Worm (Caenorhabditis elegans): ENCODE results near the gene zipt-7.2.

Gene zipt-7.2

ce11 chrX:15515798-15516197 lies 8.1 kb upstream of the zipt-7.2 start (continued):
- TF ChIP-seq F10B5.3 (tag; optimal IDR thresholded peaks at IDR 0.05): no peak
- no peak for TF ChIP-seq nhr-237 (tag; optimal IDR thresholded peaks at IDR 0.05)
- no peak for TF ChIP-seq ceh-28 (tag; optimal IDR thresholded peaks at IDR 0.05)
- TF ChIP-seq snpc-1.2 (GFP tag; IDR thresholded peaks at IDR 0.05): 0 out of 2 replicates have a peak, but pooled peaks have one; percentile 12
- TF ChIP-seq unc-130 (GFP tag; optimal IDR thresholded peaks at IDR 0.05): no peak

- TF ChIP-seq set-16 (GFP tag; IDR thresholded peaks at IDR 0.05) (peak; percentile 59), duxl-1 (tag; optimal IDR thresholded peaks at IDR 0.05; ENCODE audit: poor library complexity) (no peak), lim-7 (GFP tag; IDR thresholded peaks at IDR 0.05) (0 out of 2 replicates have a peak, but pooled peaks have one; percentile 14), ZK546.5 (tag; optimal IDR thresholded peaks at IDR 0.05) (no peak), dmd-8 (GFP tag; IDR thresholded peaks at IDR 0.05) (no peak), mxl-3 (GFP tag; optimal IDR thresholded peaks at IDR 0.05) (peak; percentile 7)
These were observed 6.9 kb upstream of the zipt-7.2 start for ce11 chrX:15514547-15514946.

- TF ChIP-seq aha-1 (tag): peak; percentile 80
- TF ChIP-seq attf-4 (tag; optimal IDR thresholded peaks at IDR 0.05): no peak
These were observed 2.0 kb upstream of the zipt-7.2 start, which contains the start of gene eat-20 for ce11 chrX:15509681-15510080. Gene eat-20, plus strand, starts transcription at chrX:15510011.

ce11 chrX:15504795-15505194 lies 2.9 kb downstream of the zipt-7.2 start, which contains the start of gene tbh-1:
Gene tbh-1, minus strand, starts transcription at chrX:15504895.
- TF ChIP-seq nhr-28 (tag; optimal IDR thresholded peaks at IDR 0.05) (no peak), T26A8.4 (GFP tag; IDR thresholded peaks at IDR 0.05) (no peak), set-16 (GFP tag; IDR thresholded peaks at IDR 0.05) (no peak), tra-1 (GFP tag; IDR thresholded peaks at IDR 0.05) (no peak), snpc-4 (tag; optimal IDR thresholded peaks at IDR 0.05) (no peak), lin-1 (GFP tag; IDR thresholded peaks at IDR 0.05) (no peak), nhr-237 (tag; optimal IDR thresholded peaks at IDR 0.05) (no peak), spr-3 (GFP tag; optimal IDR thresholded peaks at IDR 0.05) (no peak), saeg-2 (GFP tag; IDR thresholded peaks at IDR 0.05) (no peak), ceh-28 (tag; optimal IDR thresholded peaks at IDR 0.05) (no peak), zfp-2 (tag; optimal IDR thresholded peaks at IDR 0.05) (no peak), vab-7 (GFP tag; IDR thresholded peaks at IDR 0.05) (no peak), dmd-8 (GFP tag; IDR thresholded peaks at IDR 0.05) (no peak), lin-38 (GFP tag; IDR thresholded peaks at IDR 0.05) (no peak)

- TF ChIP-seq F44E2.7 (GFP tag; IDR thresholded peaks at IDR 0.05): no peak
- TF ChIP-seq unc-39 (tag; optimal IDR thresholded peaks at IDR 0.05): no peak
- TF ChIP-seq sdz-12 (GFP tag; optimal IDR thresholded peaks at IDR 0.05): no peak
- TF ChIP-seq dmd-6 (GFP tag; IDR thresholded peaks at IDR 0.05): no peak
- no peak for TF ChIP-seq nhr-11 (tag; optimal IDR thresholded peaks at IDR 0.05)
- no peak for TF ChIP-seq Y105C5A.15 (GFP tag; IDR thresholded peaks at IDR 0.05)
- no peak for TF ChIP-seq pqm-1 (tag; optimal IDR thresholded peaks at IDR 0.05)
- TF ChIP-seq ceh-28 (tag; optimal IDR thresholded peaks at IDR 0.05): no peak
- TF ChIP-seq daf-12 (tag; optimal IDR thresholded peaks at IDR 0.05): no peak
- no peak for TF ChIP-seq saeg-2 (GFP tag; IDR thresholded peaks at IDR 0.05)
- TF ChIP-seq tra-1 (GFP tag; IDR thresholded peaks at IDR 0.05): no peak
- TF ChIP-seq lin-13 (GFP tag; optimal IDR thresholded peaks at IDR 0.05): no peak
- TF ChIP-seq D1046.2 (GFP tag; IDR thresholded peaks at IDR 0.05): no peak
- TF ChIP-seq unc-62 (GFP tag; optimal IDR thresholded peaks at IDR 0.05 in 1 of 2): no peak
- no peak for TF ChIP-seq unc-62 (tag; optimal IDR thresholded peaks at IDR 0.05)
These were observed 5.1 kb downstream of the zipt-7.2 start, which contains the start of gene H13N06.7 for ce11 chrX:15502455-15503174. Gene H13N06.7, plus strand, starts transcription at chrX:15503124.
